Fruit fly (Drosophila melanogaster): ENCODE measurements around the gene dbe.
A peak's percentile ranks its signal among the peaks of the same experiment; 100 is the strongest.

The dbe gene

DNA sequence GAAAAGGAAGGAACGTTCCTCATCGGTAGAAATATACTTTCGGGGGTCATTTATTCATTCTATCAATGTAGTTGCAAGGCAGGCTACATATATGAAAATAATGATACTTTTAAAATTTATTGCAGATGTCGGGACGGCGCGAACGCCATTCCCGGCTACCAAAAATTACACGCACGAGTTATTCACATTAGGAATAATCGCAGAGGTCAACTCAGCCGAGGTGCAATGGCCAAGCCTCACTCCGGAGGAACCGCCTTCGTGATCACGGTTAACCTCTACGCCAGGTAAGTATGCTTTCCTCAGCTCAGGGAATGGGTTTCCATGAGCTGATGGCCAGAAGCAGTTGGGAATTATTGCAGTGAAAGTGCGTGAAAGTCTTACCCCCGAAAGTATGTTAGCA lies 31.7 kb upstream of the dbe start:
- TF ChIP-seq esn (GFP tag; optimal IDR thresholded peaks at IDR 0.05): peak; percentile 36
- peak; percentile 8; the same call in 1 of the 3 replicates for TF ChIP-seq CG6163 (GFP tag; IDR thresholded peaks at IDR 0.05)
- peak; percentile 9 for TF ChIP-seq topi (GFP tag; optimal IDR thresholded peaks at IDR 0.05)
- peak; percentile 20 for TF ChIP-seq CG31627 (GFP tag; optimal IDR thresholded peaks at IDR 0.05)
- peak; percentile 94 for TF ChIP-seq svp (GFP tag)
- peak; percentile 6 for TF ChIP-seq Met (GFP tag; optimal IDR thresholded peaks at IDR 0.05)
- peak; percentile 3 for TF ChIP-seq cyc (GFP tag; optimal IDR thresholded peaks at IDR 0.05)
- peak; percentile 15 for TF ChIP-seq lz (GFP tag; optimal IDR thresholded peaks at IDR 0.05)
- peak; percentile 22 for TF ChIP-seq Eip78C (GFP tag)

DNA sequence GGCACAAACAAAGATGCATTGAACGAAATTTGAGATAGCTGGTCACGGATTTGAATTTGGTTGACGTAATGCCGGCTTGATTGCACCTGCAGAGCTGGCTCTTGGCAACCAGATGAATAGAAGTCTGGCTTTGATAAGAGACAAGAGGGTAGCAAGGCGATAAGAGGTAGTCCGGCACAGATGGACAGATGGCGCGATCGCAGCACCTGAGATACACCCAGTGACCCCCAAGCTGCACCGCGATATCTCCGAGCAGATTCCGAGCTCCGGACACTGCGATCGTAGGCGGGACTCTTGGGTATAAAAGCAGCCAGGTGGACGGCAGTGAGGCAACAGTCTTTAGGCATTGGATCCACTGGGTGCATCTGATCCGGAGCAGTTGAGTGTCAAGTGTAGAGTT lies 28.7 kb upstream of the dbe start, which contains the start of gene Lsp1beta:
Gene Lsp1beta (plus strand): TSS at position 185 of the 400 bp plus-strand sequence.
- TF ChIP-seq Ets96B (tag; optimal IDR thresholded peaks at IDR 0.05) (no peak), CG8632 (GFP tag; optimal IDR thresholded peaks at IDR 0.05) (no peak), OdsH (GFP tag; optimal IDR thresholded peaks at IDR 0.05) (no peak), achi (GFP tag; optimal IDR thresholded peaks at IDR 0.05) (no peak), svp (GFP tag) (peak; percentile 97), Gug (GFP tag; IDR thresholded peaks at IDR 0.05) (no peak), cyc (GFP tag; optimal IDR thresholded peaks at IDR 0.05) (no peak), Sox14 (GFP tag; optimal IDR thresholded peaks at IDR 0.05) (no peak), vri (GFP tag; optimal IDR thresholded peaks at IDR 0.05) (peak; percentile 16)

DNA sequence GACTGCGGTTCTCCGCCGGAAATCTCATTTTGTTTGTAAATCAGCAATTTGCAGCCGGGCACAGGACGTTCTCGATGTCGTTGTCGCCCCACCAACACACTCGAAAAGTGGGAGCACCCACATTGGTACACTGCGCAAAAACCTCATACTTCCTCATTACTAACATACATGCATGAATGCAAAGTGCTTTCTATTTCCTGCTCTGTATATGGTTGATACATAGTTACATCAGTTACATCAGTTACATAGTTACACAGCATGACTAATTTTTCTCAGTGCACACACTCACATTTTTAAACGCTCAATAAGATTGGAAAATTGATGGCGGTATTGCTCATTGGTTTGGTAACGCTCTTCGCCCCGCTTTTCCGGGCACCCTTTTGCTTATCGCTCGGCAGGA lies 27.5 kb upstream of the dbe start:
- TF ChIP-seq fd85E (GFP tag; optimal IDR thresholded peaks at IDR 0.05) (no peak), Hr39 (GFP tag; optimal IDR thresholded peaks at IDR 0.05) (no peak), CG7368 (GFP tag; optimal IDR thresholded peaks at IDR 0.05) (no peak), svp (GFP tag) (peak; percentile 24), vri (GFP tag; optimal IDR thresholded peaks at IDR 0.05) (no peak), CG3919 (GFP tag; optimal IDR thresholded peaks at IDR 0.05) (no peak)

DNA sequence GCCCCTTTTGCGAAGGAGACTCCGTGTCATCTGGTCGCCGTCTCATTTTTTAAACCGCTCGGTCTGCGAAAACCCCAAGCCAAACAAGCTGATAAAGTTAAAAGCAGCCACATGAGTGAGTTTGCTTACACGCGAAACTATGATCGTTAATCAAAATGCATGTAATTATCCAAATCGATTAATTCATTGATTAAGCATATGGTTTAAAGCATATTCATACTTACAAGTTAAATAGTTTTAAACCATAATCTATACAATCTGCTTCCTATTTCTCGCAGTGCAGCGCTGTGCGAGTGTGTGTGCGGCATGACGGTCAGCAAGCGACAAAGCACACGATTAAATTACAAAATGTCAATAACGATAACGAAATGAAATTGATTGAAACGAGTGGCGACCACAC lies 25.8 kb upstream of the dbe start:
- TF ChIP-seq vri (GFP tag; optimal IDR thresholded peaks at IDR 0.05): no peak
- no peak for TF ChIP-seq Hr38 (GFP tag; optimal IDR thresholded peaks at IDR 0.05)
- TF ChIP-seq OdsH (GFP tag; optimal IDR thresholded peaks at IDR 0.05): peak; percentile 26
- no peak for TF ChIP-seq topi (GFP tag; optimal IDR thresholded peaks at IDR 0.05)
- TF ChIP-seq Hr39 (GFP tag; optimal IDR thresholded peaks at IDR 0.05): peak; percentile 21
- 0 out of 3 replicates have a peak, but pooled peaks have one; percentile 23 for TF ChIP-seq eg (GFP tag; IDR thresholded peaks at IDR 0.05)
- no peak for TF ChIP-seq Eip75B (GFP tag; optimal IDR thresholded peaks at IDR 0.05)
- no peak for TF ChIP-seq CG6163 (GFP tag; IDR thresholded peaks at IDR 0.05)
- peak; percentile 56 for TF ChIP-seq esn (GFP tag; optimal IDR thresholded peaks at IDR 0.05)
- TF ChIP-seq Hr4 (GFP tag; optimal IDR thresholded peaks at IDR 0.05): no peak
- peak; percentile 73 for TF ChIP-seq svp (GFP tag)
- TF ChIP-seq Ets96B (tag; optimal IDR thresholded peaks at IDR 0.05): no peak
- TF ChIP-seq lz (GFP tag; optimal IDR thresholded peaks at IDR 0.05): peak; percentile 4
- no peak for TF ChIP-seq CG34406 (GFP tag; optimal IDR thresholded peaks at IDR 0.05)
- no peak for TF ChIP-seq CG6276 (GFP tag; optimal IDR thresholded peaks at IDR 0.05)
- TF ChIP-seq achi (GFP tag; optimal IDR thresholded peaks at IDR 0.05): no peak
- TF ChIP-seq Met (GFP tag; optimal IDR thresholded peaks at IDR 0.05): peak; percentile 34
- no peak for TF ChIP-seq CG10631 (GFP tag; optimal IDR thresholded peaks at IDR 0.05)
- no peak for TF ChIP-seq CG3919 (GFP tag; optimal IDR thresholded peaks at IDR 0.05)
- peak; percentile 22 for TF ChIP-seq CG31627 (GFP tag; optimal IDR thresholded peaks at IDR 0.05)
- TF ChIP-seq pdm3 (GFP tag; optimal IDR thresholded peaks at IDR 0.05): peak; percentile 34
- TF ChIP-seq Sox102F (GFP tag; optimal IDR thresholded peaks at IDR 0.05): peak; percentile 12
- TF ChIP-seq salr (GFP tag; optimal IDR thresholded peaks at IDR 0.05): no peak

DNA sequence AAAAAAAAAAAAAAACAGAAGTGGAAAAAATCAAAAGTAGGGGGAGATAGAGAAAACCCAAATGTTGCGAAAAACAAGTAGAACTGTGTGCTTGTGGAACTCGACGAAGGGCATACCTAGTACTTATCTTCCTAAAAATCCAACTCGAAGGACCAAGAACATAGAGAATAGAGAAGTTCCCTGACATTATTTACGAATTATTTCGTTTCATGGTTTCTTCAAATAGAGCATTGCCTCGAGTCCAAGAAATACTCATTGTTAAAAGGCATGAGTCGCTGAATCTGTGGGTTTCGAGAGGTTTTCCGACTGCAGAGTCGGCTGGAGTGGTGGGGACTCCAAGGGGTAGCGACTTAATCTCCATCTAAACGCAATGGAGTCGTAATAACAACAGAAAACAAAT lies 23.5 kb upstream of the dbe start:
- no peak for TF ChIP-seq CG31627 (GFP tag; optimal IDR thresholded peaks at IDR 0.05)
- TF ChIP-seq fd59A (GFP tag; optimal IDR thresholded peaks at IDR 0.05): no peak
- no peak for TF ChIP-seq Gug (GFP tag; IDR thresholded peaks at IDR 0.05)
- TF ChIP-seq CG16779 (tag; optimal IDR thresholded peaks at IDR 0.05): no peak
- no peak for TF ChIP-seq CG11294 (GFP tag; IDR thresholded peaks at IDR 0.05)
- TF ChIP-seq Sox14 (GFP tag; optimal IDR thresholded peaks at IDR 0.05): no peak
- no peak for TF ChIP-seq CG6792 (GFP tag; optimal IDR thresholded peaks at IDR 0.05)
- TF ChIP-seq svp (GFP tag): peak; percentile 38
